Fruit fly (Drosophila melanogaster): ENCODE measurements around the gene ATPsynCF6L.

- TF ChIP-seq Myc (optimal IDR thresholded peaks at IDR 0.05) (no peak), ttk (optimal IDR thresholded peaks at IDR 0.05) (no peak), psq (optimal IDR thresholded peaks at IDR 0.05) (no peak), h (optimal IDR thresholded peaks at IDR 0.05) (no peak), insv (optimal IDR thresholded peaks at IDR 0.05) (no peak), Sin3A (optimal IDR thresholded peaks at IDR 0.05) (no peak)
Measured at dm6 chr3L:4999447-5000226, 12.3 kb downstream of the ATPsynCF6L start.
